Worm (Caenorhabditis elegans) whole organism, L4 larva: ENCODE data around the gene tag-120.

Source experiments
- F26F4.8 ChIP-seq: fragments of 200-800 bp; sonication (Bioruptor generic); conservative IDR thresholded peaks from 2 replicates; pipeline ENCODE4 v1.3.6; 2022; ENCODE audit warnings: missing genetic modification characterization, missing compliant biosample characterization
- F49E8.2 ChIP-seq: sonication (generic microtip); optimal IDR thresholded peaks from 2 replicates; lab custom pipeline; 2016; ENCODE audit warnings: missing compliant biosample characterization, mild to moderate bottlenecking, missing genetic modification characterization, borderline replicate concordance
- R02D3.7 ChIP-seq: fragments of 150-350 bp; sonication (generic microtip); optimal IDR thresholded peaks from 3 replicates; lab custom pipeline; 2014; ENCODE audit warnings: missing biosample characterization, missing genetic modification characterization
- Y48G9A.11 ChIP-seq: fragments of 200-800 bp; sonication (Bioruptor generic); IDR thresholded peaks from 2 replicates; pipeline ENCODE4 v1.3.6; 2022; ENCODE audit warnings: missing genetic modification reagents, missing genetic modification characterization, missing compliant biosample characterization
- arid-1 ChIP-seq: fragments of 200-800 bp; sonication (Bioruptor generic); conservative IDR thresholded peaks from 2 replicates; pipeline ENCODE4 v1.3.6; 2022; ENCODE audit warnings: missing genetic modification reagents, missing genetic modification characterization, missing compliant biosample characterization
- attf-4 ChIP-seq: sonication (generic microtip); optimal IDR thresholded peaks from 3 replicates; lab custom pipeline; 2017; ENCODE audit warnings: missing biosample characterization, missing genetic modification characterization
- ceh-44 ChIP-seq: fragments of 200-800 bp; sonication (Bioruptor generic); IDR thresholded peaks from 2 replicates; pipeline ENCODE4 v1.3.6; 2022; ENCODE audit warnings: missing genetic modification reagents, missing genetic modification characterization, missing compliant biosample characterization
- ces-1 ChIP-seq: fragments of 150-350 bp; sonication (generic microtip); optimal IDR thresholded peaks from 4 replicates; lab custom pipeline; 2014; ENCODE audit warnings: missing biosample characterization, missing genetic modification reagents, missing genetic modification characterization
- daf-19 ChIP-seq: fragments of 200-800 bp; sonication (Bioruptor generic); conservative IDR thresholded peaks from 2 replicates; pipeline ENCODE4 v1.3.6; 2022; ENCODE audit warnings: missing genetic modification characterization, missing compliant biosample characterization
- daf-8 ChIP-seq: fragments of 200-800 bp; sonication (Bioruptor generic); IDR thresholded peaks from 2 replicates; pipeline ENCODE4 v1.3.6; 2022; ENCODE audit warnings: missing genetic modification characterization, missing compliant biosample characterization
- dmd-6 ChIP-seq: fragments of 200-800 bp; sonication (Bioruptor generic); IDR thresholded peaks from 2 replicates; pipeline ENCODE4 v1.3.6; 2022; ENCODE audit warnings: missing genetic modification reagents, missing genetic modification characterization, missing compliant biosample characterization
- duxl-1 ChIP-seq: sonication (generic microtip); optimal IDR thresholded peaks from 2 replicates; lab custom pipeline; 2016; ENCODE audit warnings: mild to moderate bottlenecking, missing genetic modification characterization, moderate library complexity, missing compliant biosample characterization; ENCODE audit not compliant: poor library complexity
- fos-1 ChIP-seq: fragments of 150-350 bp; optimal IDR thresholded peaks from 2 replicates; lab custom pipeline; 2014; ENCODE audit warnings: missing biosample characterization, missing genetic modification characterization
- hlh-11 ChIP-seq: fragments of 200-800 bp; sonication (Bioruptor generic); optimal IDR thresholded peaks from 2 replicates; lab custom pipeline; 2018; ENCODE audit warnings: mild to moderate bottlenecking, missing genetic modification characterization, missing compliant biosample characterization
- hlh-30 ChIP-seq: sonication (generic microtip); optimal IDR thresholded peaks from 2 replicates; lab custom pipeline; 2017; ENCODE audit warnings: antibody characterized with exemption, mild to moderate bottlenecking, missing genetic modification characterization, missing compliant biosample characterization; ENCODE audit not compliant: insufficient read depth
- lin-39 ChIP-seq: fragments of 150-350 bp; optimal IDR thresholded peaks from 2 replicates; lab custom pipeline; 2014; ENCODE audit warnings: missing biosample characterization, missing genetic modification reagents, missing genetic modification characterization
- mxl-3 ChIP-seq: fragments of 200-800 bp; sonication (Bioruptor generic); optimal IDR thresholded peaks from 2 replicates; lab custom pipeline; 2018; ENCODE audit warnings: mild to moderate bottlenecking, missing genetic modification characterization, missing compliant biosample characterization
- nhr-10 ChIP-seq: fragments of 150-350 bp; optimal IDR thresholded peaks from 2 replicates; lab custom pipeline; 2014; ENCODE audit warnings: missing biosample characterization, missing genetic modification characterization
- nhr-111 ChIP-seq: fragments of 200-800 bp; sonication (Bioruptor generic); optimal IDR thresholded peaks from 2 replicates; lab custom pipeline; 2018; ENCODE audit warnings: mild to moderate bottlenecking, missing genetic modification characterization, missing compliant biosample characterization
- nhr-48 ChIP-seq: sonication (generic microtip); optimal IDR thresholded peaks from 2 replicates; lab custom pipeline; 2016; ENCODE audit warnings: mild to moderate bottlenecking, missing genetic modification characterization, missing compliant biosample characterization
- pha-4 ChIP-seq, 2 experiments: fragments of 150-350 bp in 1 of 2; fragments of 200-800 bp in 1 of 2; sonication (Bioruptor generic) in 1 of 2; IDR thresholded peaks in 1 of 2; optimal IDR thresholded peaks in 1 of 2; 2 replicates each; pipeline versions ENCODE4 v1.3.6 to Lab custom; 2014 to 2022; ENCODE audit warnings: missing genetic modification characterization in 2 of 2, missing genetic modification reagents in 2 of 2, missing biosample characterization in 1 of 2, missing compliant biosample characterization in 1 of 2
- saeg-2 ChIP-seq: fragments of 200-800 bp; sonication (Bioruptor generic); IDR thresholded peaks from 2 replicates; pipeline ENCODE4 v1.3.6; 2022; ENCODE audit warnings: missing genetic modification reagents, missing genetic modification characterization, missing compliant biosample characterization
- zfp-3 ChIP-seq: fragments of 200-800 bp; sonication (Bioruptor generic); conservative IDR thresholded peaks from 2 replicates; pipeline ENCODE4 v1.3.6; 2022; ENCODE audit warnings: missing genetic modification reagents, missing genetic modification characterization, missing compliant biosample characterization
- zip-2 ChIP-seq: fragments of 150-350 bp; optimal IDR thresholded peaks from 2 replicates; lab custom pipeline; 2014; ENCODE audit warnings: missing biosample characterization, missing genetic modification characterization

The tag-120 gene

DNA sequence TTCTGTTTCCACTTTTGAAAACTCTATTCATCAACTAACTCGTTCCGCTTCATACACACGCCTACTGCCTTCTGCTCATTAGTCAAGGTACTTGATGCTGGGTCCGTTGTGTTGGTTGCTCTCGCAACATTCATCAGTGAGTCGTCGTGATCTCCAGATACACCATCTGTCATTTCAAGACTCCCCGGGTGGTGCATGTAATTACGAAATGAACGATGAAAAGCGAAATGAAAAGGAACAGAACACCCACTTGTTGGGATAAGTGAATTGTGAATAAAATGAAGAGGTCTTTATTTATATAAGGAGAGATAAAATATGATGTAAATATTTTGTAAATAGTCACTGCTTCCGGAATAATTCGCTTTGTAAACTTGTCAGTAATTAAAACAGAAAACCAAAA lies 45.7 kb downstream of the tag-120 start:
- TF ChIP-seq pha-4 (GFP tag; IDR thresholded peaks at IDR 0.05; lab: Robert Waterston, UW), result no peak
- no peak for TF ChIP-seq pha-4 (tag; optimal IDR thresholded peaks at IDR 0.05; lab: Kevin White, UChicago)
- no peak for TF ChIP-seq hlh-11
- no peak for TF ChIP-seq nhr-111 (GFP tag; lab: Kevin White, UChicago)
- TF ChIP-seq R02D3.7 (tag; lab: Kevin White, UChicago), result no peak
- TF ChIP-seq duxl-1 (tag; lab: Kevin White, UChicago), result no peak
- TF ChIP-seq arid-1 (GFP tag; lab: Robert Waterston, UW), result no peak
- TF ChIP-seq, all 104 proteins: peak for 0

ce11 chrV:9661514-9661913 lies 48.1 kb downstream of the tag-120 start, which contains the start of gene pitr-4:
Gene pitr-4 (minus strand): TSS chrV:9661614.
- no peak for TF ChIP-seq hlh-30 (tag; lab: Kevin White, UChicago)
- TF ChIP-seq daf-19 (GFP tag; lab: Robert Waterston, UW), result no peak
- TF ChIP-seq lin-39 (tag; lab: Kevin White, UChicago), result no peak
- no peak for TF ChIP-seq daf-8 (GFP tag; lab: Robert Waterston, UW)
- TF ChIP-seq Y48G9A.11 (GFP tag; lab: Robert Waterston, UW), result no peak
- no peak for TF ChIP-seq nhr-10 (tag; lab: Kevin White, UChicago)
- no peak for TF ChIP-seq ces-1 (GFP tag; lab: Kevin White, UChicago)
- no peak for TF ChIP-seq dmd-6 (GFP tag; lab: Robert Waterston, UW)
- TF ChIP-seq nhr-48, result no peak
- TF ChIP-seq zip-2 (tag; lab: Kevin White, UChicago), result no peak
- no peak for TF ChIP-seq fos-1
- no peak for TF ChIP-seq mxl-3 (GFP tag; lab: Kevin White, UChicago)
- no peak for TF ChIP-seq F49E8.2 (tag; lab: Kevin White, UChicago)
- no peak for TF ChIP-seq saeg-2 (GFP tag; lab: Robert Waterston, UW)
- no peak for TF ChIP-seq F26F4.8
- TF ChIP-seq zfp-3 (GFP tag; lab: Robert Waterston, UW), result no peak
- TF ChIP-seq attf-4 (tag; lab: Kevin White, UChicago), result no peak
- TF ChIP-seq ceh-44 (GFP tag; lab: Robert Waterston, UW), result no peak
